Worm (Caenorhabditis elegans) whole organism, L1 larva: ENCODE results near the gene kcc-1.

Source experiments
- ceh-63 ChIP-seq: fragments of 200-800 bp; sonication (Bioruptor generic); optimal IDR thresholded peaks from 2 replicates; lab custom pipeline; 2018; ENCODE audit warnings: mild to moderate bottlenecking, missing genetic modification characterization, missing compliant biosample characterization
- lin-39 ChIP-seq: fragments of 150-350 bp; optimal IDR thresholded peaks from 2 replicates; lab custom pipeline; 2014; ENCODE audit warnings: missing biosample characterization, missing genetic modification reagents, missing genetic modification characterization
- nhr-76 ChIP-seq: sonication (generic microtip); optimal IDR thresholded peaks from 2 replicates; lab custom pipeline; 2017; ENCODE audit warnings: missing biosample characterization, missing genetic modification characterization
- ztf-11 ChIP-seq, 2 experiments: sonication (generic microtip); optimal IDR thresholded peaks; 2 replicates each; lab custom pipeline; 2016 to 2017; ENCODE audit warnings: missing genetic modification characterization in 2 of 2, missing biosample characterization in 1 of 2, missing compliant biosample characterization in 1 of 2

- no peak for TF ChIP-seq nhr-76 (tag; lab: Kevin White, UChicago)
- no peak for TF ChIP-seq ceh-63 (GFP tag; lab: Kevin White, UChicago)
- no peak for TF ChIP-seq lin-39 (tag; lab: Kevin White, UChicago)
- TF ChIP-seq ztf-11 (tag; optimal IDR thresholded peaks at IDR 0.05; lab: Kevin White, UChicago): no peak
Observed at ce11 chrIV:7171222-7171621, 34.8 kb upstream of the kcc-1 start, which contains the start of gene str-220.
